Worm (Caenorhabditis elegans): ENCODE results near the gene F16F9.3.

Gene F16F9.3

ce11 chrX:8479050-8479449, 21.6 kb downstream of the F16F9.3 start:
- TF ChIP-seq sma-9 (GFP tag; optimal IDR thresholded peaks at IDR 0.05): peak; percentile 34
- no peak for TF ChIP-seq sma-9 (tag; optimal IDR thresholded peaks at IDR 0.05)
- no peak for TF ChIP-seq nhr-10 (tag; optimal IDR thresholded peaks at IDR 0.05)
- no peak for TF ChIP-seq unc-55 (GFP tag; optimal IDR thresholded peaks at IDR 0.05)
- TF ChIP-seq egl-27 (tag; optimal IDR thresholded peaks at IDR 0.05): peak; percentile 16
- TF ChIP-seq F13H6.1 (tag; optimal IDR thresholded peaks at IDR 0.05): peak; percentile 6
- peak in 1 of 2 experiments; percentile 25 for TF ChIP-seq mdl-1 (tag; optimal IDR thresholded peaks at IDR 0.05)
- TF ChIP-seq zag-1 (tag; optimal IDR thresholded peaks at IDR 0.05): peak; percentile 23

- TF ChIP-seq lin-13 (GFP tag; optimal IDR thresholded peaks at IDR 0.05) (no peak), mdl-1 (tag; optimal IDR thresholded peaks at IDR 0.05) (peak; percentile 67 to 72), ztf-4 (tag; optimal IDR thresholded peaks at IDR 0.05) (no peak), nhr-129 (tag; optimal IDR thresholded peaks at IDR 0.05) (peak; percentile 49), skn-1 (tag; optimal IDR thresholded peaks at IDR 0.05) (no peak), zag-1 (tag; optimal IDR thresholded peaks at IDR 0.05) (peak; percentile 74), crh-2 (tag; optimal IDR thresholded peaks at IDR 0.05) (peak; percentile 35), C34F6.9 (tag; optimal IDR thresholded peaks at IDR 0.05) (peak; percentile 24), ztf-11 (tag; optimal IDR thresholded peaks at IDR 0.05) (no peak), lin-11 (tag; optimal IDR thresholded peaks at IDR 0.05) (no peak), unc-55 (GFP tag; optimal IDR thresholded peaks at IDR 0.05) (peak; percentile 30), egl-27 (tag; optimal IDR thresholded peaks at IDR 0.05) (peak; percentile 30), sma-9 (GFP tag; optimal IDR thresholded peaks at IDR 0.05) (peak; percentile 22), sma-9 (tag; optimal IDR thresholded peaks at IDR 0.05) (no peak), mbf-1 (tag; optimal IDR thresholded peaks at IDR 0.05) (no peak), alr-1 (tag; optimal IDR thresholded peaks at IDR 0.05) (no peak), lsy-2 (tag; optimal IDR thresholded peaks at IDR 0.05) (peak in 1 of 2 experiments; percentile 23), nhr-25 (tag; optimal IDR thresholded peaks at IDR 0.05) (no peak), F13H6.1 (tag; optimal IDR thresholded peaks at IDR 0.05) (peak; percentile 38), nhr-77 (tag; optimal IDR thresholded peaks at IDR 0.05) (no peak)
Measured at ce11 chrX:8481716-8482115, 24.3 kb downstream of the F16F9.3 start.

- TF ChIP-seq mdl-1 (tag; optimal IDR thresholded peaks at IDR 0.05): no peak
- no peak for TF ChIP-seq nhr-237 (tag; optimal IDR thresholded peaks at IDR 0.05)
- TF ChIP-seq nhr-21 (tag; optimal IDR thresholded peaks at IDR 0.05): no peak
- TF ChIP-seq F13H6.1 (tag; optimal IDR thresholded peaks at IDR 0.05): no peak
- TF ChIP-seq sma-9 (GFP tag; optimal IDR thresholded peaks at IDR 0.05): no peak
- TF ChIP-seq sma-9 (tag; optimal IDR thresholded peaks at IDR 0.05): no peak
- no peak for TF ChIP-seq fos-1 (tag; optimal IDR thresholded peaks at IDR 0.05)
- no peak for TF ChIP-seq aly-2 (tag; optimal IDR thresholded peaks at IDR 0.05)
- no peak for TF ChIP-seq lin-11 (tag; optimal IDR thresholded peaks at IDR 0.05)
- no peak for TF ChIP-seq unc-62 (GFP tag; optimal IDR thresholded peaks at IDR 0.05)
Measured at ce11 chrX:8483951-8484350, 26.5 kb downstream of the F16F9.3 start.

- TF ChIP-seq nhr-21 (tag; optimal IDR thresholded peaks at IDR 0.05) (peak; percentile 63), R02D3.7 (tag; optimal IDR thresholded peaks at IDR 0.05) (no peak)
Measured at ce11 chrX:8485392-8485791, 28.0 kb downstream of the F16F9.3 start.

ce11 chrX:8489415-8489814, 32.0 kb downstream of the F16F9.3 start:
- TF ChIP-seq elt-3 (tag; optimal IDR thresholded peaks at IDR 0.05) (no peak), egl-27 (tag; optimal IDR thresholded peaks at IDR 0.05) (no peak), mbf-1 (tag; optimal IDR thresholded peaks at IDR 0.05) (no peak), crh-2 (tag; optimal IDR thresholded peaks at IDR 0.05) (no peak), unc-55 (GFP tag; optimal IDR thresholded peaks at IDR 0.05) (no peak), lsy-2 (tag; optimal IDR thresholded peaks at IDR 0.05) (no peak), ztf-4 (tag; optimal IDR thresholded peaks at IDR 0.05) (no peak), gmeb-1 (tag; optimal IDR thresholded peaks at IDR 0.05) (no peak), nhr-10 (tag; optimal IDR thresholded peaks at IDR 0.05) (no peak), F13H6.1 (tag; optimal IDR thresholded peaks at IDR 0.05) (no peak), unc-62 (GFP tag; optimal IDR thresholded peaks at IDR 0.05) (no peak), unc-39 (tag; optimal IDR thresholded peaks at IDR 0.05) (no peak), lin-13 (GFP tag; optimal IDR thresholded peaks at IDR 0.05) (no peak), nhr-25 (tag; optimal IDR thresholded peaks at IDR 0.05) (no peak), nhr-237 (tag; optimal IDR thresholded peaks at IDR 0.05) (no peak), mab-5 (tag; optimal IDR thresholded peaks at IDR 0.05) (no peak), Y55F3AM.14 (GFP tag; optimal IDR thresholded peaks at IDR 0.05) (no peak), lin-39 (tag; optimal IDR thresholded peaks at IDR 0.05) (no peak), mdl-1 (tag; optimal IDR thresholded peaks at IDR 0.05) (no peak), sma-3 (GFP tag; optimal IDR thresholded peaks at IDR 0.05) (no peak)

All from whole organism, L2 larva.